Worm (Caenorhabditis elegans): Measurements from ENCODE around the gene str-69.

- no peak for TF ChIP-seq efl-1 (GFP tag; optimal IDR thresholded peaks at IDR 0.05)
- no peak for TF ChIP-seq let-526 (GFP tag; IDR thresholded peaks at IDR 0.05)
These were observed 16.7 kb upstream of the str-69 start for ce11 chrV:3122403-3122802.
